Fruit fly (Drosophila melanogaster): Measurements from ENCODE around the gene Arv1.

DNA sequence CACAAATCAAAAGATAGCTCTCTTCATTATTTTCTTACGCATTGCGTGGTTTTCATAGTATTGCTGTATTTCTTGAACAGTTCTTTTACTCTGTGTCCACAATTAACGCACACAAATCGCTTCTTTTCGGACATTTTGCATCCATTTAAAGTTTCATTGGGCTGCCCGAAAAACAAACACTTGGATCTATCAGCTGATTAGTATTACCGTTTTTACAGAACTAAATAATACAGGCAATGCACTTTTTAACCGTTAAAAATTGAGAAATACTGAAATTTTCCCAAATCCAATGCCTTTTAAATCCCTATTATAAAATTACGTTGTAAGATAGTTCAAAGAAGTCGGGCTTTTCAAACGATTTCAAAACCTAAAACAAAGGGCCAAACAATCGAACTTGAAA is at the start of gene Arv1:
- TF ChIP-seq CG8478 (optimal IDR thresholded peaks at IDR 0.05) (no peak), CTCF (optimal IDR thresholded peaks at IDR 0.05) (no peak)
